Worm (Caenorhabditis elegans) whole organism, L4 larva: Measurements from ENCODE around the gene clec-185.

Source experiments
- Y5F2A.4 ChIP-seq: fragments of 200-800 bp; sonication (Bioruptor generic); optimal IDR thresholded peaks from 2 replicates; lab custom pipeline; 2018; ENCODE audit warnings: mild to moderate bottlenecking, missing genetic modification characterization, missing compliant biosample characterization
- ceh-62 ChIP-seq: sonication (generic microtip); optimal IDR thresholded peaks from 2 replicates; lab custom pipeline; 2017; ENCODE audit warnings: missing biosample characterization, missing genetic modification characterization
- gei-8 ChIP-seq: fragments of 200-800 bp; sonication (Bioruptor generic); optimal IDR thresholded peaks from 2 replicates; lab custom pipeline; 2018; ENCODE audit warnings: mild to moderate bottlenecking, missing genetic modification characterization, missing compliant biosample characterization
- lim-7 ChIP-seq: fragments of 200-800 bp; sonication (Bioruptor generic); IDR thresholded peaks from 2 replicates; pipeline ENCODE4 v1.3.6; 2022; ENCODE audit warnings: missing genetic modification characterization, missing compliant biosample characterization
- lsy-2 ChIP-seq, 2 experiments: fragments of 150-350 bp in 1 of 2; sonication (generic microtip) in 1 of 2; optimal IDR thresholded peaks; 2 replicates each; lab custom pipeline; 2014 to 2017; ENCODE audit warnings: missing biosample characterization in 2 of 2, missing genetic modification characterization in 2 of 2
- mep-1 ChIP-seq: fragments of 150-350 bp; sonication (generic microtip); optimal IDR thresholded peaks from 3 replicates; lab custom pipeline; 2014; ENCODE audit warnings: missing biosample characterization, missing genetic modification characterization
- nhr-237 ChIP-seq: sonication (generic microtip); optimal IDR thresholded peaks from 2 replicates; lab custom pipeline; 2017; ENCODE audit warnings: missing biosample characterization, missing genetic modification characterization
- nhr-28 ChIP-seq: fragments of 150-350 bp; optimal IDR thresholded peaks from 2 replicates; lab custom pipeline; 2014; ENCODE audit warnings: missing biosample characterization, missing genetic modification characterization
- pqm-1 ChIP-seq: sonication (generic microtip); optimal IDR thresholded peaks from 2 replicates; lab custom pipeline; 2017; ENCODE audit warnings: missing biosample characterization, missing genetic modification characterization
- set-16 ChIP-seq: fragments of 200-800 bp; sonication (Bioruptor generic); IDR thresholded peaks from 2 replicates; pipeline ENCODE4 v1.3.6; 2022; ENCODE audit warnings: missing genetic modification reagents, missing genetic modification characterization, missing compliant biosample characterization
- skn-1 ChIP-seq: fragments of 150-350 bp; optimal IDR thresholded peaks from 2 replicates; lab custom pipeline; 2014; ENCODE audit warnings: missing biosample characterization, missing genetic modification characterization
- tag-97 ChIP-seq: fragments of 200-800 bp; sonication (Bioruptor generic); IDR thresholded peaks from 2 replicates; pipeline ENCODE4 v1.3.6; 2022; ENCODE audit warnings: missing genetic modification characterization, missing compliant biosample characterization
- unc-62 ChIP-seq, 3 experiments: fragments of 150-350 bp in 1 of 3; sonication (generic microtip); optimal IDR thresholded peaks in 2 of 3; peaks in 1 of 3; 1 replicate in 1 of 3; 2 replicates in 2 of 3; lab custom pipeline; 2014 to 2017; ENCODE audit warnings: missing biosample characterization in 3 of 3, missing genetic modification characterization in 3 of 3, missing genetic modification reagents in 3 of 3, missing genotype in 1 of 3
- zip-11 ChIP-seq: fragments of 200-800 bp; sonication (Bioruptor generic); IDR thresholded peaks from 2 replicates; pipeline ENCODE4 v1.3.6; 2022; ENCODE audit warnings: missing genetic modification characterization, missing compliant biosample characterization

DNA sequence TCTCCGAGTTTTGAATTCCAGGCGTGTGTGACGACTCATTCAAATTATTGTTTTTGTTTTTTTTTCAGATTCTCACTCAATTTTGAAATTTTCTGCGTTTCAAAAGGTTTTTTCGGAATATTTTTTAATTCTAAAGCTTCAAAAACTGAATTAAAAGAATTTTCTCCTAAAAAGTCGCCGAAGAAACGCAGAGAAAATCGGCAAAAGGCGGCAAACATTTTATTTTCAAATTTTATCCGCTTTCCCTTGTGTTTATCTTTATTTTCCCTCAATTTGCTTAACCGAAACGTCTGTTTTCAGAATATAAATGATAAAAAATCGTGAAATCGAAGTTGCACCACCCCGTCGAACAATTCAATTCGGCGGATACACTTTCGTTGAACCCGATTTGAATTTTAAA is 52.0 kb downstream of the clec-185 start, which contains the start of gene him-6:
- no peak for TF ChIP-seq nhr-28 (tag; lab: Kevin White, UChicago)
- TF ChIP-seq tag-97 (GFP tag; lab: Robert Waterston, UW): no peak
- TF ChIP-seq unc-62 (GFP tag; optimal IDR thresholded peaks at IDR 0.05 in 1 of 2; lab: Kevin White, UChicago): no peak
- TF ChIP-seq unc-62 (tag; optimal IDR thresholded peaks at IDR 0.05; lab: Kevin White, UChicago): no peak
- no peak for TF ChIP-seq set-16
- no peak for TF ChIP-seq pqm-1
- no peak for TF ChIP-seq ceh-62 (tag; lab: Kevin White, UChicago)
- TF ChIP-seq zip-11: no peak
- TF ChIP-seq lim-7 (GFP tag; lab: Robert Waterston, UW): no peak
- no peak for TF ChIP-seq skn-1 (tag; lab: Kevin White, UChicago)
- no peak for TF ChIP-seq gei-8
- TF ChIP-seq mep-1 (tag; lab: Kevin White, UChicago): no peak
- TF ChIP-seq nhr-237 (tag; lab: Kevin White, UChicago): no peak
- no peak for TF ChIP-seq lsy-2 (tag; optimal IDR thresholded peaks at IDR 0.05; lab: Kevin White, UChicago)
- TF ChIP-seq Y5F2A.4 (GFP tag; lab: Kevin White, UChicago): no peak
